Worm (Caenorhabditis elegans): ENCODE results near the gene ccd-5.
A peak's percentile ranks its signal among the peaks of the same experiment; 100 is the strongest.

Gene ccd-5

ce11 chrX:2595757-2596059, 23.3 kb upstream of the ccd-5 start:
- TF ChIP-seq lsy-27 (tag; optimal IDR thresholded peaks at IDR 0.05; ENCODE audit: borderline replicate concordance, insufficient read depth) (no peak), ets-4 (GFP tag; optimal IDR thresholded peaks at IDR 0.05) (no peak), C17E4.6 (GFP tag; IDR thresholded peaks at IDR 0.05) (no peak), F57C9.4 (tag; optimal IDR thresholded peaks at IDR 0.05) (no peak), F49E8.2 (tag; optimal IDR thresholded peaks at IDR 0.05; ENCODE audit: insufficient read depth) (no peak), let-526 (GFP tag; IDR thresholded peaks at IDR 0.05) (no peak), Y53F4B.3 (GFP tag; IDR thresholded peaks at IDR 0.05) (no peak), hsf-1 (GFP tag; IDR thresholded peaks at IDR 0.05) (no peak), ceh-79 (tag; optimal IDR thresholded peaks at IDR 0.05) (no peak), pbrm-1 (GFP tag; IDR thresholded peaks at IDR 0.05) (no peak), unc-130 (GFP tag; optimal IDR thresholded peaks at IDR 0.05) (no peak)

- TF ChIP-seq B0261.1 (tag; optimal IDR thresholded peaks at IDR 0.05) = no peak
- TF ChIP-seq lin-40 (tag; optimal IDR thresholded peaks at IDR 0.05) = peak; percentile 4
- no peak for TF ChIP-seq snpc-3.4 (tag; optimal IDR thresholded peaks at IDR 0.05)
Measured at ce11 chrX:2595027-2595756, 22.7 kb upstream of the ccd-5 start.

DNA sequence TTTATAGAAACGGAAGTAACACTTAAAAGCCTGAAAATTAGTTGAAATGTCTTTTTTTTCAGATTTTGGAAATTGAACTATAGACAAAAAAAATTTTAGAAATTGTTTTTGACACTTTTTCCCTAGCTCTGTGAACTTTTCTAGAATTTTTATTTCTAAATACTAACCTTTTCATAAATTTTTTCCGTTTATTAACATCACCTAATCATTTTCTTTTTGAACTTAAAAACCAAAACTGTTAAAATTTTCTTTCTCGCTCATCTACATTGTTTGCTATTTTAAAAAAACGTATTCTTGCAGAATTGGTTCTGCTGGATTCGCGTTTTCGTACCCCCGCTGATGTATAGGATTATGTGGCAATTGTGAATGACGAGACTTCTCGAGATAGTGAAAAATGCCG, 21.2 kb upstream of the ccd-5 start, which contains the start of the genes nhr-40 and T03G6.7:
nhr-40 (plus strand) TSS at position 301 of the 400 bp plus-strand sequence.
T03G6.7 (plus strand) TSS at position 337 of the 400 bp plus-strand sequence.
- TF ChIP-seq C17E4.6 (GFP tag; IDR thresholded peaks at IDR 0.05) (no peak), sdz-38 (tag; optimal IDR thresholded peaks at IDR 0.05) (no peak), K12H6.12 (tag; optimal IDR thresholded peaks at IDR 0.05) (no peak), cebp-2 (GFP tag; IDR thresholded peaks at IDR 0.05) (no peak), ama-1 (optimal IDR thresholded peaks at IDR 0.05) (no peak), ama-1 (GFP tag; optimal IDR thresholded peaks at IDR 0.05) (no peak), ceh-27 (GFP tag; optimal IDR thresholded peaks at IDR 0.05) (no peak), nhr-179 (tag; optimal IDR thresholded peaks at IDR 0.05) (no peak), madf-3 (GFP tag; IDR thresholded peaks at IDR 0.05) (no peak), ceh-40 (GFP tag; IDR thresholded peaks at IDR 0.05) (no peak), fkh-3 (tag; optimal IDR thresholded peaks at IDR 0.05) (no peak), egl-18 (GFP tag; IDR thresholded peaks at IDR 0.05) (no peak), nhr-80 (tag; optimal IDR thresholded peaks at IDR 0.05) (no peak), hmg-1.2 (GFP tag; IDR thresholded peaks at IDR 0.05) (no peak), xnd-1 (tag; optimal IDR thresholded peaks at IDR 0.05) (no peak)

- TF ChIP-seq nhr-80 (tag; optimal IDR thresholded peaks at IDR 0.05) (peak; percentile 68), sea-2 (GFP tag; IDR thresholded peaks at IDR 0.05) (no peak), lin-40 (tag; optimal IDR thresholded peaks at IDR 0.05) (peak; percentile 63), nfya-1 (tag; optimal IDR thresholded peaks at IDR 0.05; ENCODE audit: borderline replicate concordance, insufficient read depth) (no peak), zfh-2 (GFP tag; conservative IDR thresholded peaks at IDR 0.05) (no peak), sdz-38 (tag; optimal IDR thresholded peaks at IDR 0.05) (no peak), F10E7.11 (tag; optimal IDR thresholded peaks at IDR 0.05) (no peak)
Measured at ce11 chrX:2592670-2593280, 20.3 kb upstream of the ccd-5 start.

ce11 chrX:2591586-2592000, 19.1 kb upstream of the ccd-5 start:
- no peak for TF ChIP-seq Y53G8AR.9 (GFP tag; conservative IDR thresholded peaks at IDR 0.05)
- TF ChIP-seq ceh-27 (GFP tag; optimal IDR thresholded peaks at IDR 0.05) = peak; percentile 69
- TF ChIP-seq nhr-80 (tag; optimal IDR thresholded peaks at IDR 0.05) = peak; percentile 35
- no peak for TF ChIP-seq ZK185.1 (tag; optimal IDR thresholded peaks at IDR 0.05; ENCODE audit: poor library complexity, severe bottlenecking)
- peak; percentile 17 for TF ChIP-seq ztf-26 (tag; optimal IDR thresholded peaks at IDR 0.05)
- TF ChIP-seq pbrm-1 (GFP tag; IDR thresholded peaks at IDR 0.05) = 0 out of 2 replicates have a peak, but pooled peaks have one; percentile 21
- TF ChIP-seq hmg-1.2 (GFP tag; IDR thresholded peaks at IDR 0.05) = peak; percentile 40; the same call in 1 of the 2 replicates
- TF ChIP-seq bed-2 (GFP tag; IDR thresholded peaks at IDR 0.05) = no peak
- no peak for TF ChIP-seq tlf-1 (GFP tag; optimal IDR thresholded peaks at IDR 0.05)
- TF ChIP-seq efl-1 (GFP tag; optimal IDR thresholded peaks at IDR 0.05) = peak; percentile 33
- no peak for TF ChIP-seq lsl-1 (GFP tag; optimal IDR thresholded peaks at IDR 0.05)
- TF ChIP-seq lin-26 (GFP tag; IDR thresholded peaks at IDR 0.05) = peak; percentile 49; the same call in 1 of the 2 replicates
- no peak for TF ChIP-seq K11D2.4 (GFP tag; IDR thresholded peaks at IDR 0.05)
